Worm (Caenorhabditis elegans): Measurements from ENCODE around the gene Y54G2A.10.

ce11 chrIV:2772209-2772851, 27.2 kb upstream of the Y54G2A.10 start:
- TF ChIP-seq ztf-23 (GFP tag; IDR thresholded peaks at IDR 0.05) (no peak), klf-2 (GFP tag; conservative IDR thresholded peaks at IDR 0.05) (no peak), med-1 (GFP tag; optimal IDR thresholded peaks at IDR 0.05; ENCODE audit: insufficient read depth) (no peak)

Data from whole organism, midembryonic.